Fruit fly (Drosophila melanogaster): ENCODE measurements around the gene tko.
A peak's percentile ranks its signal among the peaks of the same experiment; 100 is the strongest.

Gene tko

dm6 chrX:2447750-2448299 lies 4.0 kb upstream of the tko start, which contains the start of gene z (continued):
- TF ChIP-seq Dip2 (GFP tag; IDR thresholded peaks at IDR 0.05) (no peak), PHDP (tag; optimal IDR thresholded peaks at IDR 0.05) (no peak), CG10366 (GFP tag; IDR thresholded peaks at IDR 0.05) (no peak), CG1529 (GFP tag; optimal IDR thresholded peaks at IDR 0.05) (no peak), nau (GFP tag; optimal IDR thresholded peaks at IDR 0.05) (no peak), Xrp1 (GFP tag; IDR thresholded peaks at IDR 0.05) (no peak), CG4820 (GFP tag; optimal IDR thresholded peaks at IDR 0.05) (no peak), CG6654 (GFP tag; optimal IDR thresholded peaks at IDR 0.05) (no peak), esg (GFP tag; conservative IDR thresholded peaks at IDR 0.05) (no peak), CG3281 (GFP tag; optimal IDR thresholded peaks at IDR 0.05) (no peak), CG12769 (tag; optimal IDR thresholded peaks at IDR 0.05) (no peak), BtbVII (GFP tag; optimal IDR thresholded peaks at IDR 0.05) (no peak), CG33557 (GFP tag; optimal IDR thresholded peaks at IDR 0.05) (no peak), CG1647 (GFP tag; optimal IDR thresholded peaks at IDR 0.05) (no peak), dysf (GFP tag; IDR thresholded peaks at IDR 0.05) (no peak), vnd (GFP tag; IDR thresholded peaks at IDR 0.05; ENCODE audit: partially characterized antibody) (peak; percentile 90), CG12299 (tag; optimal IDR thresholded peaks at IDR 0.05) (no peak), unpg (GFP tag; optimal IDR thresholded peaks at IDR 0.05) (no peak), GATAe (GFP tag; conservative IDR thresholded peaks at IDR 0.05) (no peak), Atf-2 (GFP tag; optimal IDR thresholded peaks at IDR 0.05) (no peak), CG4424 (GFP tag; optimal IDR thresholded peaks at IDR 0.05) (no peak), Xbp1 (GFP tag; optimal IDR thresholded peaks at IDR 0.05) (peak; percentile 1), mirr (GFP tag; optimal IDR thresholded peaks at IDR 0.05) (no peak), gsb-n (tag; optimal IDR thresholded peaks at IDR 0.05) (no peak), jigr1 (GFP tag; IDR thresholded peaks at IDR 0.05) (no peak), pho (GFP tag; optimal IDR thresholded peaks at IDR 0.05) (peak; percentile 34), CG7839 (tag; optimal IDR thresholded peaks at IDR 0.05) (no peak), CG17361 (GFP tag; IDR thresholded peaks at IDR 0.05) (peak; percentile 29; the same call in 1 of the 3 replicates), CG33213 (GFP tag; optimal IDR thresholded peaks at IDR 0.05) (peak; percentile 5), CG4404 (GFP tag; IDR thresholded peaks at IDR 0.05) (no peak), chinmo (GFP tag; IDR thresholded peaks at IDR 0.05; ENCODE audit: partially characterized antibody) (peak; percentile 88), sna (GFP tag; IDR thresholded peaks at IDR 0.05; ENCODE audit: partially characterized antibody) (peak; percentile 84), CG43689 (GFP tag; IDR thresholded peaks at IDR 0.05) (no peak), Dek (tag; optimal IDR thresholded peaks at IDR 0.05) (no peak), CG4282 (GFP tag; optimal IDR thresholded peaks at IDR 0.05) (no peak), CG18476 (GFP tag; optimal IDR thresholded peaks at IDR 0.05) (no peak), usp (GFP tag; optimal IDR thresholded peaks at IDR 0.05) (no peak), so (GFP tag; IDR thresholded peaks at IDR 0.05) (no peak), CG10462 (GFP tag; optimal IDR thresholded peaks at IDR 0.05) (no peak), salm (tag; optimal IDR thresholded peaks at IDR 0.05) (no peak), Chrac-16 (GFP tag; optimal IDR thresholded peaks at IDR 0.05) (no peak), pfk (GFP tag; optimal IDR thresholded peaks at IDR 0.05) (no peak), Hr78 (GFP tag; optimal IDR thresholded peaks at IDR 0.05) (no peak), zf30C (GFP tag; optimal IDR thresholded peaks at IDR 0.05) (no peak), shn (GFP tag; optimal IDR thresholded peaks at IDR 0.05) (no peak), CG14667 (GFP tag; IDR thresholded peaks at IDR 0.05) (no peak), CG13287 (GFP tag; IDR thresholded peaks at IDR 0.05; ENCODE audit: partially characterized antibody) (peak; percentile 89), mld (GFP tag; IDR thresholded peaks at IDR 0.05; ENCODE audit: partially characterized antibody) (peak; percentile 85), fd3F (GFP tag; optimal IDR thresholded peaks at IDR 0.05) (no peak), ftz-f1 (GFP tag; optimal IDR thresholded peaks at IDR 0.05) (no peak), pum (GFP tag; optimal IDR thresholded peaks at IDR 0.05) (no peak)
